Fruit fly (Drosophila melanogaster) whole organism, wandering third instar larva: ENCODE results near the gene ERp44.

Experiments
- Abd-B ChIP-seq: fragments of >200 bp; optimal IDR thresholded peaks from 2 replicates; lab custom pipeline; 2017; ENCODE audit warnings: missing biosample characterization, missing genetic modification characterization
- CG32264 ChIP-seq: fragments of 200-800 bp; sonication (Bioruptor generic); optimal IDR thresholded peaks from 2 replicates; lab custom pipeline; 2016; ENCODE audit warnings: missing biosample characterization, missing genetic modification characterization
- CG9705 ChIP-seq: fragments of 200-800 bp; sonication (Bioruptor generic); optimal IDR thresholded peaks from 2 replicates; lab custom pipeline; 2018; ENCODE audit warnings: missing biosample characterization, mild to moderate bottlenecking, missing genetic modification characterization
- CrebA ChIP-seq: fragments of 200-800 bp; sonication (Bioruptor generic); optimal IDR thresholded peaks from 2 replicates; lab custom pipeline; 2016; ENCODE audit warnings: missing biosample characterization, mild to moderate bottlenecking, missing genetic modification characterization, borderline replicate concordance
- Dfd ChIP-seq: fragments of >200 bp; optimal IDR thresholded peaks from 2 replicates; lab custom pipeline; 2017; ENCODE audit warnings: missing biosample characterization, missing genetic modification characterization
- Dif ChIP-seq: fragments of 200-275, 200-300 bp; sonication (Bioruptor generic); optimal IDR thresholded peaks from 2 replicates; lab custom pipeline; 2018; ENCODE audit warnings: missing biosample characterization, missing genetic modification characterization; ENCODE audit not compliant: partially characterized antibody
- GATAd ChIP-seq: sonication (Bioruptor generic); optimal IDR thresholded peaks from 2 replicates; lab custom pipeline; 2016; ENCODE audit warnings: missing biosample characterization, missing genetic modification characterization
- HLH106 ChIP-seq: fragments of 200-800 bp; optimal IDR thresholded peaks from 3 replicates; lab custom pipeline; 2019; ENCODE audit warnings: missing biosample characterization, mild to moderate bottlenecking, missing genetic modification characterization, moderate library complexity
- Hnf4 ChIP-seq: fragments of 200-800 bp; sonication (Bioruptor generic); optimal IDR thresholded peaks from 2 replicates; lab custom pipeline; 2016; ENCODE audit warnings: missing biosample characterization, mild to moderate bottlenecking, missing genetic modification characterization
- Hr78 ChIP-seq: fragments of >200 bp; optimal IDR thresholded peaks from 2 replicates; lab custom pipeline; 2017; ENCODE audit warnings: missing biosample characterization, missing genetic modification characterization
- Hr83 ChIP-seq: fragments of 200-300 bp; sonication (Bioruptor generic); optimal IDR thresholded peaks from 2 replicates; lab custom pipeline; 2016; ENCODE audit warnings: missing biosample characterization, mild to moderate bottlenecking, missing genetic modification characterization, moderate library complexity; ENCODE audit not compliant: poor library complexity, severe bottlenecking
- Jra ChIP-seq: sonication (Bioruptor generic); optimal IDR thresholded peaks from 2 replicates; lab custom pipeline; 2016; ENCODE audit warnings: missing biosample characterization, missing genetic modification characterization
- Mio ChIP-seq: sonication (Bioruptor generic); optimal IDR thresholded peaks from 2 replicates; lab custom pipeline; 2016; ENCODE audit warnings: missing biosample characterization, missing genetic modification characterization
- Myc ChIP-seq: fragments of >200 bp; optimal IDR thresholded peaks from 2 replicates; lab custom pipeline; 2017
- N ChIP-seq: fragments of >200 bp; optimal IDR thresholded peaks from 2 replicates; lab custom pipeline; 2018; ENCODE audit warnings: missing biosample characterization, missing external identifiers, missing genetic modification characterization
- OdsH ChIP-seq: fragments of 200-800 bp; sonication (Bioruptor generic); optimal IDR thresholded peaks from 2 replicates; lab custom pipeline; 2016; ENCODE audit warnings: missing biosample characterization, mild to moderate bottlenecking, missing genetic modification characterization
- Rel ChIP-seq, 2 experiments: fragments of 200-800 bp; sonication (Bioruptor generic) in 1 of 2; optimal IDR thresholded peaks; 2 replicates in 1 of 2; 3 replicates in 1 of 2; lab custom pipeline; 2016 to 2019; ENCODE audit warnings: mild to moderate bottlenecking in 2 of 2, missing biosample characterization in 2 of 2, missing genetic modification characterization in 2 of 2, moderate library complexity in 1 of 2
- Sp1 ChIP-seq: fragments of 200-800 bp; sonication (Bioruptor generic); optimal IDR thresholded peaks from 3 replicates; lab custom pipeline; 2019; ENCODE audit warnings: missing biosample characterization, mild to moderate bottlenecking, missing genetic modification characterization, moderate library complexity
- Vsx2 ChIP-seq: fragments of 200-300, 225-300 bp; sonication (Bioruptor generic); optimal IDR thresholded peaks from 2 replicates; lab custom pipeline; 2018; ENCODE audit warnings: missing biosample characterization, missing genetic modification characterization; ENCODE audit not compliant: partially characterized antibody
- br ChIP-seq: fragments of 200-800 bp; sonication (Bioruptor generic); optimal IDR thresholded peaks from 2 replicates; lab custom pipeline; 2016; ENCODE audit warnings: missing biosample characterization, missing genetic modification characterization
- brk ChIP-seq: fragments of 200-800 bp; sonication (Bioruptor generic); optimal IDR thresholded peaks from 2 replicates; lab custom pipeline; 2016; ENCODE audit warnings: missing biosample characterization, mild to moderate bottlenecking, missing genetic modification characterization
- dl ChIP-seq, 2 experiments: fragments of 175-275, 200-275 bp in 1 of 2; fragments of 200-275 bp in 1 of 2; sonication (Bioruptor generic); optimal IDR thresholded peaks; lab custom pipeline; 2018; ENCODE audit warnings: mild to moderate bottlenecking in 2 of 2, missing biosample characterization in 2 of 2, missing genetic modification characterization in 2 of 2, moderate library complexity in 2 of 2; ENCODE audit not compliant: partially characterized antibody in 2 of 2, insufficient read depth in 1 of 2
- dmrt93B ChIP-seq: fragments of 200-800 bp; sonication (Bioruptor generic); optimal IDR thresholded peaks from 2 replicates; lab custom pipeline; 2018; ENCODE audit warnings: missing biosample characterization, mild to moderate bottlenecking, missing genetic modification characterization
- dsf ChIP-seq: sonication (Bioruptor generic); optimal IDR thresholded peaks from 2 replicates; lab custom pipeline; 2016; ENCODE audit warnings: missing biosample characterization, missing genetic modification characterization, borderline replicate concordance
- ey ChIP-seq: fragments of 200-800 bp; sonication (Bioruptor generic); optimal IDR thresholded peaks from 2 replicates; lab custom pipeline; 2016; ENCODE audit warnings: missing biosample characterization, missing genetic modification characterization
- foxo ChIP-seq, 2 experiments: fragments of 200-800 bp; sonication (Bioruptor generic); optimal IDR thresholded peaks; 2 replicates in 1 of 2; 3 replicates in 1 of 2; lab custom pipeline; 2016 to 2017; ENCODE audit warnings: missing biosample characterization in 2 of 2, missing genetic modification characterization in 2 of 2
- fru ChIP-seq: fragments of 200-800 bp; sonication (Bioruptor generic); optimal IDR thresholded peaks from 3 replicates; lab custom pipeline; 2016; ENCODE audit warnings: missing biosample characterization, mild to moderate bottlenecking, missing genetic modification characterization
- h ChIP-seq: fragments of 200-800 bp; sonication (Bioruptor generic); optimal IDR thresholded peaks from 3 replicates; lab custom pipeline; 2016; ENCODE audit warnings: missing biosample characterization, mild to moderate bottlenecking, missing genetic modification characterization
- jim ChIP-seq: fragments of 175-275, 200-325 bp; sonication (Bioruptor generic); optimal IDR thresholded peaks from 2 replicates; lab custom pipeline; 2016; ENCODE audit warnings: missing biosample characterization, mild to moderate bottlenecking, missing genetic modification characterization
- lola ChIP-seq: fragments of >200 bp; optimal IDR thresholded peaks from 2 replicates; lab custom pipeline; 2017; ENCODE audit warnings: missing biosample characterization, missing genetic modification characterization
- pan ChIP-seq: fragments of >200 bp; optimal IDR thresholded peaks from 2 replicates; lab custom pipeline; 2017
- psq ChIP-seq: fragments of 200-800 bp; sonication (Bioruptor generic); optimal IDR thresholded peaks from 3 replicates; lab custom pipeline; 2017; ENCODE audit warnings: missing biosample characterization, mild to moderate bottlenecking, missing genetic modification characterization, moderate library complexity
- rgr ChIP-seq: fragments of 200-800 bp; sonication (Bioruptor generic); optimal IDR thresholded peaks from 3 replicates; lab custom pipeline; 2016; ENCODE audit warnings: missing biosample characterization, mild to moderate bottlenecking, missing genetic modification characterization
- sage ChIP-seq: fragments of 200-800 bp; sonication (Bioruptor generic); optimal IDR thresholded peaks from 2 replicates; lab custom pipeline; 2016; ENCODE audit warnings: missing biosample characterization, mild to moderate bottlenecking, missing genetic modification characterization
- sv ChIP-seq: fragments of 200-800 bp; sonication (Bioruptor generic); optimal IDR thresholded peaks from 3 replicates; lab custom pipeline; 2016; ENCODE audit warnings: missing biosample characterization, missing genetic modification characterization
- tai ChIP-seq: sonication (Bioruptor generic); optimal IDR thresholded peaks from 2 replicates; lab custom pipeline; 2016; ENCODE audit warnings: missing biosample characterization, missing genetic modification characterization
- usp ChIP-seq: fragments of >200 bp; optimal IDR thresholded peaks from 2 replicates; lab custom pipeline; 2017; ENCODE audit warnings: missing biosample characterization, missing genetic modification characterization
- woc ChIP-seq: sonication (Bioruptor generic); optimal IDR thresholded peaks from 2 replicates; lab custom pipeline; 2016; ENCODE audit warnings: missing biosample characterization, mild to moderate bottlenecking, missing genetic modification characterization

The ERp44 gene

dm6 chrX:16303636-16304035, 6.1 kb upstream of the ERp44 start, which contains the start of gene CG3679:
Gene CG3679 (plus strand): TSS chrX:16303870.
- TF ChIP-seq GATAd (GFP tag; lab: Kevin White, UChicago) (no peak), N (peak; percentile 57), Hr78 (GFP tag; lab: Kevin White, UChicago) (peak; percentile 20)

dm6 chrX:16296423-16297292, 860 bp downstream of the ERp44 start, which contains the start of gene CG3632:
Gene CG3632 (plus strand): TSS chrX:16296671.
- TF ChIP-seq Dif (GFP tag; lab: Kevin White, UChicago) (no peak), Mio (GFP tag; lab: Kevin White, UChicago) (no peak), Myc (lab: Kevin White, UChicago) (peak; percentile 25), sv (GFP tag; lab: Kevin White, UChicago) (no peak), CrebA (GFP tag; lab: Kevin White, UChicago) (no peak), h (peak; percentile 66), pan (lab: Kevin White, UChicago) (no peak), tai (GFP tag; lab: Kevin White, UChicago) (no peak), Rel (GFP tag; optimal IDR thresholded peaks at IDR 0.05; lab: Kevin White, UChicago) (no peak), Rel (tag; optimal IDR thresholded peaks at IDR 0.05; lab: Kevin White, UChicago) (peak; percentile 42), usp (GFP tag; lab: Kevin White, UChicago) (no peak), GATAd (GFP tag; lab: Kevin White, UChicago) (peak; percentile 36), Hnf4 (GFP tag; lab: Kevin White, UChicago) (peak; percentile 79), Jra (peak; percentile 79), psq (GFP tag; lab: Kevin White, UChicago) (peak; percentile 33), brk (GFP tag; lab: Kevin White, UChicago) (no peak), br (GFP tag; lab: Kevin White, UChicago) (peak; percentile 41), rgr (GFP tag; lab: Kevin White, UChicago) (peak; percentile 57), CG9705 (GFP tag; lab: Kevin White, UChicago) (peak; percentile 36), jim (GFP tag; lab: Kevin White, UChicago) (peak; percentile 17), woc (GFP tag; lab: Kevin White, UChicago) (no peak), dsf (GFP tag; lab: Kevin White, UChicago) (peak; percentile 27), Vsx2 (GFP tag; lab: Kevin White, UChicago) (no peak), HLH106 (tag; lab: Kevin White, UChicago) (peak; percentile 45), CG32264 (GFP tag; lab: Kevin White, UChicago) (peak; percentile 0), fru (GFP tag; lab: Kevin White, UChicago) (no peak), Hr83 (GFP tag; lab: Kevin White, UChicago) (peak; percentile 93), foxo (GFP tag; optimal IDR thresholded peaks at IDR 0.05; lab: Kevin White, UChicago) (peak in 1 of 2 experiments; percentile 76), ey (GFP tag; lab: Kevin White, UChicago) (peak; percentile 29), N (no peak), Dfd (GFP tag; lab: Kevin White, UChicago) (no peak), Hr78 (GFP tag; lab: Kevin White, UChicago) (no peak), dl (GFP tag; optimal IDR thresholded peaks at IDR 0.05; lab: Kevin White, UChicago; ENCODE audit: insufficient read depth in 1 of 2, partially characterized antibody in 2 of 2) (no peak), Sp1 (peak; percentile 41), sage (GFP tag; lab: Kevin White, UChicago) (no peak), lola (GFP tag; lab: Kevin White, UChicago) (peak; percentile 44), dmrt93B (GFP tag; lab: Kevin White, UChicago) (no peak), Abd-B (GFP tag; lab: Kevin White, UChicago) (no peak), OdsH (GFP tag; lab: Kevin White, UChicago) (peak; percentile 4)
